Worm (Caenorhabditis elegans) whole organism, L2 larva: ENCODE data around the gene nhr-45.

Experiments used
- C34F6.9 ChIP-seq: fragments of 150-350 bp; optimal IDR thresholded peaks from 2 replicates; lab custom pipeline; 2014; ENCODE audit warnings: missing biosample characterization, missing genetic modification characterization
- F13H6.1 ChIP-seq: sonication (generic microtip); optimal IDR thresholded peaks from 2 replicates; lab custom pipeline; 2016; ENCODE audit warnings: missing genetic modification characterization, missing compliant biosample characterization
- R02D3.7 ChIP-seq: fragments of 150-350 bp; optimal IDR thresholded peaks from 2 replicates; lab custom pipeline; 2014; ENCODE audit warnings: missing biosample characterization, missing genetic modification characterization
- ZK546.5 ChIP-seq: sonication (generic microtip); optimal IDR thresholded peaks from 2 replicates; lab custom pipeline; 2017; ENCODE audit warnings: missing biosample characterization, missing genetic modification characterization
- aly-2 ChIP-seq: fragments of 150-350 bp; optimal IDR thresholded peaks from 2 replicates; lab custom pipeline; 2014; ENCODE audit warnings: missing biosample characterization, missing genetic modification characterization
- blmp-1 ChIP-seq: sonication (generic microtip); optimal IDR thresholded peaks from 2 replicates; lab custom pipeline; 2017; ENCODE audit warnings: missing genetic modification characterization, mild to moderate bottlenecking, missing compliant biosample characterization, antibody characterized with exemption, moderate library complexity; ENCODE audit not compliant: insufficient read depth
- ceh-16 ChIP-seq: fragments of 150-350 bp; optimal IDR thresholded peaks from 2 replicates; lab custom pipeline; 2014; ENCODE audit warnings: missing biosample characterization, missing genetic modification characterization
- ceh-82 ChIP-seq: fragments of 150-350 bp; optimal IDR thresholded peaks from 2 replicates; lab custom pipeline; 2014; ENCODE audit warnings: missing biosample characterization, missing genetic modification characterization
- crh-2 ChIP-seq: sonication (generic microtip); optimal IDR thresholded peaks from 2 replicates; lab custom pipeline; 2017; ENCODE audit warnings: missing biosample characterization, missing genetic modification characterization
- dmd-4 ChIP-seq: sonication (generic microtip); optimal IDR thresholded peaks from 2 replicates; lab custom pipeline; 2017; ENCODE audit warnings: missing biosample characterization, missing genetic modification characterization
- egl-27 ChIP-seq: sonication (generic microtip); optimal IDR thresholded peaks from 3 replicates; lab custom pipeline; 2017; ENCODE audit warnings: missing biosample characterization, missing genetic modification reagents, missing genetic modification characterization
- elt-1 ChIP-seq: fragments of 150-350 bp; optimal IDR thresholded peaks from 2 replicates; lab custom pipeline; 2014; ENCODE audit warnings: missing biosample characterization, missing genetic modification characterization
- elt-3 ChIP-seq: sonication (generic microtip); optimal IDR thresholded peaks from 2 replicates; lab custom pipeline; 2017; ENCODE audit warnings: missing biosample characterization, missing genetic modification characterization
- fos-1 ChIP-seq: fragments of 150-350 bp; optimal IDR thresholded peaks from 2 replicates; lab custom pipeline; 2014; ENCODE audit warnings: missing biosample characterization, missing genetic modification characterization
- gmeb-1 ChIP-seq: fragments of 150-350 bp; optimal IDR thresholded peaks from 2 replicates; lab custom pipeline; 2014; ENCODE audit warnings: missing biosample characterization, missing genetic modification characterization
- lin-11 ChIP-seq: fragments of 150-350 bp; sonication (generic microtip); optimal IDR thresholded peaks from 2 replicates; lab custom pipeline; 2014; ENCODE audit warnings: missing biosample characterization, missing genetic modification characterization, inconsistent platforms, mixed read lengths
- lin-13 ChIP-seq: fragments of 150-350 bp; optimal IDR thresholded peaks from 2 replicates; lab custom pipeline; 2014; ENCODE audit warnings: missing biosample characterization, missing genetic modification reagents, missing genetic modification characterization
- lsy-2 ChIP-seq, 2 experiments: fragments of 150-350 bp in 1 of 2; sonication (generic microtip) in 1 of 2; optimal IDR thresholded peaks; 2 replicates each; lab custom pipeline; 2014 to 2017; ENCODE audit warnings: missing biosample characterization in 2 of 2, missing genetic modification characterization in 2 of 2
- mab-5 ChIP-seq: fragments of 150-350 bp; optimal IDR thresholded peaks from 2 replicates; lab custom pipeline; 2014; ENCODE audit warnings: missing biosample characterization, missing genetic modification characterization
- mbf-1 ChIP-seq: sonication (generic microtip); optimal IDR thresholded peaks from 2 replicates; lab custom pipeline; 2017; ENCODE audit warnings: missing biosample characterization, missing genetic modification characterization
- mdl-1 ChIP-seq, 2 experiments: fragments of 150-350 bp in 1 of 2; sonication (generic microtip) in 1 of 2; optimal IDR thresholded peaks; 2 replicates each; lab custom pipeline; 2017; ENCODE audit warnings: missing biosample characterization in 2 of 2, missing genetic modification characterization in 2 of 2
- nhr-10 ChIP-seq: sonication (generic microtip); optimal IDR thresholded peaks from 2 replicates; lab custom pipeline; 2017; ENCODE audit warnings: missing biosample characterization, missing genetic modification characterization
- nhr-12 ChIP-seq: fragments of 150-350 bp; optimal IDR thresholded peaks from 2 replicates; lab custom pipeline; 2014; ENCODE audit warnings: missing biosample characterization, missing genetic modification characterization
- nhr-129 ChIP-seq: fragments of 150-350 bp; optimal IDR thresholded peaks from 2 replicates; lab custom pipeline; 2014; ENCODE audit warnings: missing biosample characterization, missing genetic modification characterization
- nhr-21 ChIP-seq: fragments of 150-350 bp; optimal IDR thresholded peaks from 2 replicates; lab custom pipeline; 2014; ENCODE audit warnings: missing biosample characterization, missing genetic modification characterization
- nhr-23 ChIP-seq: fragments of 150-350 bp; optimal IDR thresholded peaks from 2 replicates; lab custom pipeline; 2014; ENCODE audit warnings: missing biosample characterization, missing genetic modification reagents, missing genetic modification characterization
- nhr-237 ChIP-seq: fragments of 150-350 bp; optimal IDR thresholded peaks from 2 replicates; lab custom pipeline; 2014; ENCODE audit warnings: missing biosample characterization, missing genetic modification characterization
- nhr-25 ChIP-seq: fragments of 150-350 bp; sonication (generic microtip); optimal IDR thresholded peaks from 3 replicates; lab custom pipeline; 2014; ENCODE audit warnings: missing biosample characterization, missing genetic modification characterization
- nhr-6 ChIP-seq: fragments of 150-350 bp; optimal IDR thresholded peaks from 2 replicates; lab custom pipeline; 2014; ENCODE audit warnings: missing biosample characterization, missing genetic modification characterization
- nhr-77 ChIP-seq: fragments of 150-350 bp; optimal IDR thresholded peaks from 2 replicates; lab custom pipeline; 2014; ENCODE audit warnings: missing biosample characterization, missing genetic modification characterization
- peb-1 ChIP-seq: fragments of 150-350 bp; optimal IDR thresholded peaks from 2 replicates; lab custom pipeline; 2014; ENCODE audit warnings: missing biosample characterization, missing genetic modification characterization
- sem-4 ChIP-seq: fragments of 150-350 bp; optimal IDR thresholded peaks from 2 replicates; lab custom pipeline; 2014; ENCODE audit warnings: missing biosample characterization, missing genetic modification reagents, missing genetic modification characterization
- skn-1 ChIP-seq: sonication (generic microtip); optimal IDR thresholded peaks from 2 replicates; lab custom pipeline; 2017; ENCODE audit warnings: missing biosample characterization, missing genetic modification characterization
- sma-9 ChIP-seq, 2 experiments: fragments of 150-350 bp in 1 of 2; sonication (generic microtip) in 1 of 2; optimal IDR thresholded peaks; 2 replicates each; lab custom pipeline; 2014 to 2016; ENCODE audit warnings: missing genetic modification characterization in 2 of 2, mild to moderate bottlenecking in 1 of 2, missing biosample characterization in 1 of 2, missing compliant biosample characterization in 1 of 2, missing genetic modification reagents in 1 of 2, moderate library complexity in 1 of 2
- snpc-4 ChIP-seq: fragments of 150-350 bp; optimal IDR thresholded peaks from 2 replicates; lab custom pipeline; 2014; ENCODE audit warnings: missing biosample characterization, missing genetic modification characterization
- unc-39 ChIP-seq: fragments of 150-350 bp; optimal IDR thresholded peaks from 2 replicates; lab custom pipeline; 2014; ENCODE audit warnings: missing biosample characterization, missing genetic modification characterization
- zag-1 ChIP-seq: fragments of 150-350 bp; optimal IDR thresholded peaks from 2 replicates; lab custom pipeline; 2014; ENCODE audit warnings: missing biosample characterization, missing genetic modification characterization
- ztf-1 ChIP-seq: fragments of 200-800 bp; sonication (Bioruptor generic); conservative IDR thresholded peaks from 2 replicates; pipeline ENCODE4 v1.3.6; 2022; ENCODE audit warnings: missing genetic modification characterization, missing compliant biosample characterization
- ztf-4 ChIP-seq: fragments of 150-350 bp; optimal IDR thresholded peaks from 2 replicates; lab custom pipeline; 2014; ENCODE audit warnings: missing biosample characterization, missing genetic modification characterization

Gene nhr-45

DNA sequence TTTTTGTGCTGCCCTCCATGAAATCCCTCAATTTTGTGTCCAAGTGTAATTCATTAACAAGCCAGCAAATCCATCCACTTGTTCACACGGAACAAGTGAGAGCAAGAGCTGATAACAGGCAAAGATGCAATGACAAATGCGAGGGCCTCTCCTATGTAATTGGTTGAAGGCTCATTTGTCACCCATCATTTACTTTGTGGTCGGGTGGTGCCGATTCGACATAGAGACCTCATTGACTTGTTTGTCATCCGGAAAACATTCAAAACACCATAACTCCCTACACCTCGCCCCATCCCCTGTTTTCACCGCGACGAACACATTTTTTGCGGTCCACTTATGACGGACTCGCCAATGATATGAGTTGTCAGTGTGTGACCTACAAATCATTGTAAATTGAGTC, 8.7 kb downstream of the nhr-45 start:
- TF ChIP-seq F13H6.1 (tag; lab: Kevin White, UChicago), result no peak
- no peak for TF ChIP-seq unc-39 (tag; lab: Kevin White, UChicago)
- TF ChIP-seq, all 48 proteins: peak for 0

DNA sequence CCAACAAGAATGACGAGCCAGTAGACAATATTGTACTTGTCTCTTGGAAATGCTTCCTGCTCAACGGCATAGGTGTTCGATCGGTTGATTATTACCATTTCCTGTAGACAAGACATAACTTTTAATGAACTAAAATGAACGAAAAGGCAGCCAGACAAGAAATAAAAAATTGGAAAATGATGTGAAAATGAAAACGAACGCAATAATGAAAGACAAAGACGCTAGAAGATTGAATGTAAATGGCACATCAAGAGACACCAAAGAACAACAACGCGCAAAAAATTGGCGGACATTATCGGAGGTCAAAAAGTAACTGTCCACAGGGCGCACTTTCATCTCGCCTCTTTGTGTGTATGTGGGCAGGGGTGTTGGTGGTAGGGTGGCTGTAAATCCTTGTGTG, 11.0 kb downstream of the nhr-45 start, which contains the start of gene ent-5:
ent-5 (minus strand) TSS at position 101 of the 400 bp plus-strand sequence.
- TF ChIP-seq elt-3 (tag; lab: Kevin White, UChicago) (no peak), nhr-77 (tag; lab: Kevin White, UChicago) (no peak), nhr-6 (tag; lab: Kevin White, UChicago) (no peak), fos-1 (tag; lab: Kevin White, UChicago) (no peak)

DNA sequence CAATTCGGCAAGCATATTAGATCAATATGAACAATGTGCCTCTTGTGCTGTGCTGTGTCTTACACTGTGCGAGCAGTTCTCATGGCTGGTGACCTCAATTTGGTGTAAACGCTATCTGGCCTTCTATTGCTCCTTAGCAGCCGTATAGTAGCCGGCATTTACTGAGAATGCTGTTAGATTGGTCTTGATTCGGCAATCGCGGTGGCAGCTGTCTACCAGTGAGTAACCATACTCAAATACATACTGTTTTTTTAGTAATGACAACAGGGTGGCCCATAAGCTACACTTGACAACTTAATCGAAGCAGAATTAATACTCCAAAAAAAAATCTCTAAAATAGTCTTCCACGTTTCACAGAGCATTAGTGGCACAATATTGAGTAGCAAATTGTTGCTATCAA, 13.0 kb downstream of the nhr-45 start, which contains the start of gene C46C11.4:
C46C11.4 (minus strand) TSS at position 101 of the 400 bp plus-strand sequence.
- TF ChIP-seq mab-5 (tag; lab: Kevin White, UChicago), result no peak
- TF ChIP-seq elt-3 (tag; lab: Kevin White, UChicago), result no peak
- no peak for TF ChIP-seq zag-1 (tag; lab: Kevin White, UChicago)
- TF ChIP-seq F13H6.1 (tag; lab: Kevin White, UChicago), result no peak
- no peak for TF ChIP-seq nhr-6 (tag; lab: Kevin White, UChicago)
- TF ChIP-seq sma-9 (GFP tag; optimal IDR thresholded peaks at IDR 0.05; lab: Kevin White, UChicago), result no peak
- TF ChIP-seq sma-9 (tag; optimal IDR thresholded peaks at IDR 0.05; lab: Kevin White, UChicago), result no peak
- TF ChIP-seq blmp-1, result no peak
- TF ChIP-seq peb-1 (tag; lab: Kevin White, UChicago), result no peak
- no peak for TF ChIP-seq unc-39 (tag; lab: Kevin White, UChicago)
- no peak for TF ChIP-seq mdl-1 (tag; optimal IDR thresholded peaks at IDR 0.05; lab: Kevin White, UChicago)
- TF ChIP-seq nhr-10 (tag; lab: Kevin White, UChicago), result no peak

DNA sequence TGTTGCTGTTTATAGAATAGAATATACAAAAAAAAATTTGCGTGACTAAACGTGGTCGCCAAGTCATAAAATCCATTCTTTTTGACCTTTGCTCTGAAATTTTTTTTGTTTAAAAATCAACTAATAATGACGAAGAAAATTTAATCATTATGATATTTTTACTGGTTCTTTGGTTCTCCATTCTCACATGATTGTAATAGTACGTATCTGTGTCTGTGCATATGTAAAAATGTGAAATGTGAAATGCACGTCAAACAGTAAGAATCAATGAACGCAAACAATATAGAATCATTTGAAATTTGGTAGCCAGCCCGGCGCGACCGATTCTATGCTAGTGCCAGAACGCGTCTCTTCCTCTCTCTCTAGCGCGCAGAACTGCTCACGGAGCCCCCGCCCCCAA, 23.3 kb downstream of the nhr-45 start, which contains the start of gene hosl-1:
hosl-1 (plus strand) TSS at position 301 of the 400 bp plus-strand sequence.
- TF ChIP-seq R02D3.7 (tag; lab: Kevin White, UChicago) (no peak), gmeb-1 (tag; lab: Kevin White, UChicago) (no peak), lin-11 (tag; lab: Kevin White, UChicago) (no peak), sem-4 (tag; lab: Kevin White, UChicago) (no peak), nhr-25 (tag; lab: Kevin White, UChicago) (no peak), ceh-82 (no peak), nhr-10 (tag; lab: Kevin White, UChicago) (no peak), lin-13 (no peak), snpc-4 (tag; lab: Kevin White, UChicago) (no peak), nhr-23 (tag; lab: Kevin White, UChicago) (no peak), elt-1 (tag; lab: Kevin White, UChicago) (no peak), unc-39 (tag; lab: Kevin White, UChicago) (no peak), lsy-2 (tag; optimal IDR thresholded peaks at IDR 0.05; lab: Kevin White, UChicago) (no peak), egl-27 (tag; lab: Kevin White, UChicago) (no peak), mdl-1 (tag; optimal IDR thresholded peaks at IDR 0.05; lab: Kevin White, UChicago) (no peak), sma-9 (GFP tag; optimal IDR thresholded peaks at IDR 0.05; lab: Kevin White, UChicago) (no peak), sma-9 (tag; optimal IDR thresholded peaks at IDR 0.05; lab: Kevin White, UChicago) (no peak), nhr-237 (tag; lab: Kevin White, UChicago) (no peak), dmd-4 (tag; lab: Kevin White, UChicago) (no peak), nhr-77 (tag; lab: Kevin White, UChicago) (no peak), ztf-4 (tag; lab: Kevin White, UChicago) (no peak)

DNA sequence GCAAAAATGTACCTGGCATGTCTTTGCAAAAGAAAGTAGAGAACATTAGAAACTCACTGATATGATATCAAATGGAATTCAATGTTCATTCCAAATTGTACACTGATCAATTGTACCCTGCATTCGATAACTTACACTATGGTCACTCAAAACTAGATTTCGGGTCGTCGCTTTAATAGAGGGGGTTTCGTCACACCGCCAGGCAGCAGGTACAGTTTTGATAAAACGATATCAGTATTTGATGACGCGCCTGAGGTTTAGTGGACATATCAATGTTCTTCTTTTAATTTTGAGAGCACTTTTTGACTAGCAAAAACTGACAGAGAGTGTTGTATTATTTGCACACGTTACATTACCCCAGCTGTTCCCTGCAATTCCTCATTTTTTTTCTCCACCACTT, 24.0 kb downstream of the nhr-45 start:
- TF ChIP-seq sma-9 (GFP tag; optimal IDR thresholded peaks at IDR 0.05; lab: Kevin White, UChicago), result peak; percentile 29
- TF ChIP-seq sma-9 (tag; optimal IDR thresholded peaks at IDR 0.05; lab: Kevin White, UChicago), result no peak
- no peak for TF ChIP-seq ceh-82
- peak; percentile 47 for TF ChIP-seq fos-1 (tag; lab: Kevin White, UChicago)

DNA sequence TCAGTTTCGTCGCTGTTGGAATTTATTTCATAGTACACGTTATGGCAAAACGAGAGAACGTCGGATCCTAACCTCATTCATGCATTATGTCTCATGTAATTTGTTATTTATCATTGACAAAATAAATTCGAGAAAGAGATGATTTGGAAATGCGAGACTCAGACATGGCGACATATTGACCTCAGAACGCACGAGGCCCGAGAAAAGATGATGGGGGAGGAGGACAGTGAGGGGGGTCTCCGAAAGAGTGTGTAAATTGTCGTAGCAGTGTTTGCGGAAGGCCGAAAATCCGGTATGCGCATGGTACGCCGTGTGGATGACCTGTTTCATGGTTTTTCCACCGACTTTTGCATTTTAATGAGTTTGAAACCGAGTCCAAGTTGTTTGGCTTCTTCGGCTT, 24.5 kb downstream of the nhr-45 start:
- TF ChIP-seq aly-2 (tag; lab: Kevin White, UChicago) (no peak), ZK546.5 (no peak), nhr-25 (tag; lab: Kevin White, UChicago) (no peak), nhr-6 (tag; lab: Kevin White, UChicago) (no peak), peb-1 (tag; lab: Kevin White, UChicago) (no peak), lin-11 (tag; lab: Kevin White, UChicago) (peak; percentile 43), nhr-77 (tag; lab: Kevin White, UChicago) (no peak), R02D3.7 (tag; lab: Kevin White, UChicago) (no peak), crh-2 (tag; lab: Kevin White, UChicago) (no peak), lsy-2 (tag; optimal IDR thresholded peaks at IDR 0.05; lab: Kevin White, UChicago) (peak; percentile 28 to 54), F13H6.1 (tag; lab: Kevin White, UChicago) (peak; percentile 64), skn-1 (no peak), nhr-12 (tag; lab: Kevin White, UChicago) (no peak), elt-1 (tag; lab: Kevin White, UChicago) (no peak), blmp-1 (no peak), mbf-1 (tag; lab: Kevin White, UChicago) (no peak), dmd-4 (tag; lab: Kevin White, UChicago) (no peak), ceh-16 (tag; lab: Kevin White, UChicago) (no peak), nhr-129 (tag; lab: Kevin White, UChicago) (peak; percentile 57), C34F6.9 (peak; percentile 68), nhr-21 (tag; lab: Kevin White, UChicago) (no peak), ztf-4 (tag; lab: Kevin White, UChicago) (no peak), ztf-1 (no peak), sma-9 (GFP tag; optimal IDR thresholded peaks at IDR 0.05; lab: Kevin White, UChicago) (peak; percentile 66), sma-9 (tag; optimal IDR thresholded peaks at IDR 0.05; lab: Kevin White, UChicago) (no peak)
